Fruit fly (Drosophila melanogaster): ENCODE results near the gene CG18478.
A peak's percentile ranks its signal among the peaks of the same experiment; 100 is the strongest.
"Not testable (repeated sequence)": the region's sequence is repeated elsewhere in the genome, so short reads cannot be mapped to it uniquely, and the experiment has no call there.

CG18478 gene

DNA sequence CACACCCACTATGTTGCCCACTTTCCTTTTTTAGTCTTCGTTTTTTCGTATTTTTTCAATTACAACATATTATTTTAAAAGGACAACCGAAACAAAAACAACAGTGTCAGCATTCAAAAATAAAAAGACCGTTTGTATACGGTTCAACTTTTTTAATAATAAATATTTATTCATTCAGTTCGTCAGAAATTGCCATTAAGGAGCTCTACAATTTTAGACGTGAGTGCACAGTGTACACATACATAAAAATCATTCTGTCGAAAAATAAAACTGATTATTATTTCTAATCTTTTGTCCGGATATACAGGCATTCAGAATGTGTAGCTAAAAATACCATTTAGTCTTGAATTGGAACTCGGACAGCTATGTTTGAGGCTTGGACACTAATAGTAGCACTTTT is at the start of gene CG18478:
CG18478 (plus strand) TSS at position 301 of the 400 bp plus-strand sequence.
- TF ChIP-seq noc (tag; optimal IDR thresholded peaks at IDR 0.05), result not testable (repeated sequence)

DNA sequence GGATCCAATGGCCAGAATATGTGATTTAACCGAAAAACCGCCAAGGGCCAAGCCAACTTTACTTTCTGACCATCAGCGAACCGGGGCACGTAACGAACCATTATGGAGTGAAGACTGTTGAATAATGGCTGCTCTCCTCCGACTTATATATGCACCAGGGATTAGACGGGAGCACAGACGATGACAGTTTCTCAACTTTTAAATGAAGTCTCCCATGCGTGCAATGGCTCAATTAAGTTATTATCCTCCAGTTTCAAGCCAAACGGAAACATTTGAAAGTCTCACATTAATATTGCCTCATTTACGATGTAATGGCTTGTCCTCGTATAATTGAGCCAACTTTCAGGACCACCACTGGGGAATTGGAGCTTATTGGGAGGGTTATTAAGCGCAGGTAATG is 46.5 kb upstream of the CG18478 start, which contains the start of gene Or35a:
Or35a (minus strand) TSS at position 101 of the 400 bp plus-strand sequence.
- no peak for TF ChIP-seq noc (tag; optimal IDR thresholded peaks at IDR 0.05)

DNA sequence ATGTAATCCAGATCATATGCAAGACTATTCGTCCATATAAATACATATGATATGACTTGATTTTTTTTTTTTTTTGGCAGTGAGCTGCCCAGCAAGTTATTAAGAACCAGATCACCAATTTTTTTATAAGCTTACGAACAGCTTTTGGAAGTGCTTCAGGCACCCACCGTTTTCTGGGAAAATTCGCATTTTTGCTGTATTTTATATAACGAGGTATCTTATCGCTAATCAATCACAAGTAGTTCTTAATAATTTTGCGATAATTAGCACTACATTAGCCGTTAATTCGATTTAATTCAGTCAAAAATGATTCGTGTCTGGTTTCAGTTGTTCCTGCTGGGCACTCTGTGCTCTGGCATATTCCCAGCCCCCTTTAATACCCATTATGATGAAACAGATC is 41.6 kb upstream of the CG18478 start, which contains the start of gene CG7631:
CG7631 (plus strand) TSS at position 301 of the 400 bp plus-strand sequence.
- TF ChIP-seq noc (tag; optimal IDR thresholded peaks at IDR 0.05), result no peak

DNA sequence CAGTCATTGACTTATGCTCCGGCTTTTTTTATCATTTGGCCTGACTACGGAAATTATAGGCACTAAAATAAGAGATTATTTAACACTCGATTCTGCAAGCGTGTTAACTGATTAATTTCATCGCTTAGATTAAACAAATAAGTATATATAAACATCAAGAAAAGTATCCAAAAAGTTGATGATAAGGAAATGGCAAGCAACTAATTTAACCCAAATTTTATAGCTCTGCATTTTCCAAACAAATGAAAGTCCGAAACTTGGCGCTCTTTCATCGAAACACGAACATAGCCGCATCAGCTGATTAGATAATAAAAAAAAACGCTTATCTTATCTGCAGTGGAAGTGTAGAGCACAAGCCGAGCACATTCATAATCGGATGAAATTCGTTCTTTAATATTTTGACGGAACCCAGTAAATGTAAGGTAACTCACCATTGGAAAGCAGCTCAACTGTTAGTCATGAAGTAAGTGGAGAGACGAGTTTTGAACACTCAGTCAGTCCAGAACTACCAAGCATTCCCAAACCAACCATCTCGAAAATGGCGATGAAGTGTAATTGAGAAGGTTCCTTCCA is 40.3 kb upstream of the CG18478 start, which contains the start of gene CG18480:
CG18480 (plus strand) TSS at position 407 of the 573 bp plus-strand sequence.
- TF ChIP-seq noc (tag; optimal IDR thresholded peaks at IDR 0.05), result peak; percentile 80

DNA sequence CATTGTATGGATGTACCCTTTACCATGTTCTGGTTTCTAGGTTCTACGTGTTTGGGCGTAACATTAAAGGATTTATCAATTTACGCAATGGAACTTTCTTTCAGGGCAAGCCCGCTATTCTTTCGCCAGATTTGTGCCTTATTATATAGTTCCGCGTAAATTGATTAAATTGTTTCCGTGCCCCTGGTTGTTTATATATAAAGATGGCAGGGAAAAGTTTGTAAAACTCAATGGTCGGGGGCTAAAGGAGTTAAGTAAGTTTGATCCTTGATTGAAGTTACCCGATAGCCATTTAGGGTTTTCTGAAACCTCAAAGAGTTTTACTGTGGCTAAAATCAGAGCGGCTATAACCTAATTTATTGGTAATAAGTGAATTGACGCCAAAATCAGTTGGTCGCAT is 28.3 kb upstream of the CG18478 start:
- no peak for TF ChIP-seq noc (tag; optimal IDR thresholded peaks at IDR 0.05)

DNA sequence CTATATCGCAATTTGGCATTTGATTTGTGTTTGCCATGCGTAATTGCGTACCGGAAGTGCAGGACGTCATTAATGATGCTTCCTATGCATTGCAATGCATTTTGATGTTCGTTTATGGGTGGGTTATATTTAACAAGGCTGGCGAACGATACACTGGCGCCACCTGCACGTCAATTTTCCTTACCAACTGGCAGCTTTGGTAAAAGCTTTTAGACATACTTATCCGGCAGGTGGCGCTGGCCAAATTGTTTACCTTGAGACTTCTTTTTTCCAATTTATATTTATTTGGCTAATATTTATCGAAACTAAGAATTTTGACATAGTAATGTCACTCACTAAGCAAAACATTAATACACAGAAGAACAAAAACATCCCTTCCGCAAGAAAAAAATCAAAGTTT is 26.2 kb upstream of the CG18478 start:
- no peak for TF ChIP-seq noc (tag; optimal IDR thresholded peaks at IDR 0.05)

dm6 chr2L:15659374-15659773 is 10.6 kb upstream of the CG18478 start, which contains the start of gene CG44141:
CG44141 (minus strand) TSS chr2L:15659474.
- TF ChIP-seq noc (tag; optimal IDR thresholded peaks at IDR 0.05), result not testable (repeated sequence)

DNA sequence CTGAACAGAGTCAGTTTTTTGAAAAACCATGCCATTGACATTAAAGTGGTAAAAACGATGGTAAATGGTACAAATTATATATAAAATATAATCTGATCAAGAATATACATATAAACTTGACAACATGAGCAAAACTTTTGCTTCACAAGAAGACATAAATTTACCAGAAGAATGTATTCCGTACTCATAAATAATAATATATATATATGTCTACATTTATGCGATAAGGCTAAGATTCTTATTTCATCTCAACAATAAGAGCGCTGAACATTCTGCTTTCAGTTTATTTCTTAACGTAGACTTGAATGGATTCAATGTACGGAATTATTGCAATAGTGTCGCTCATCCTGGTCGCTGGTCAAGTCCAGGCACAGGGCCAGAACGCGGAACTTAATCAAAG is 9.2 kb upstream of the CG18478 start, which contains the start of gene CG18477:
CG18477 (plus strand) TSS at position 301 of the 400 bp plus-strand sequence.
- TF ChIP-seq noc (tag; optimal IDR thresholded peaks at IDR 0.05), result not testable (repeated sequence)

dm6 chr2L:15676002-15676401 is 6.0 kb downstream of the CG18478 start, which contains the start of gene CG43923:
CG43923 (minus strand) TSS chr2L:15676102.
- not testable (repeated sequence) for TF ChIP-seq noc (tag; optimal IDR thresholded peaks at IDR 0.05)

dm6 chr2L:15694371-15694770 is 24.4 kb downstream of the CG18478 start, which contains the start of gene CG44140:
CG44140 (minus strand) TSS chr2L:15694471.
- not testable (repeated sequence) for TF ChIP-seq noc (tag; optimal IDR thresholded peaks at IDR 0.05)

DNA sequence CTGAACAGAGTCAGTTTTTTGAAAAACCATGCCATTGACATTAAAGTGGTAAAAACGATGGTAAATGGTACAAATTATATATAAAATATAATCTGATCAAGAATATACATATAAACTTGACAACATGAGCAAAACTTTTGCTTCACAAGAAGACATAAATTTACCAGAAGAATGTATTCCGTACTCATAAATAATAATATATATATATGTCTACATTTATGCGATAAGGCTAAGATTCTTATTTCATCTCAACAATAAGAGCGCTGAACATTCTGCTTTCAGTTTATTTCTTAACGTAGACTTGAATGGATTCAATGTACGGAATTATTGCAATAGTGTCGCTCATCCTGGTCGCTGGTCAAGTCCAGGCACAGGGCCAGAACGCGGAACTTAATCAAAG is 25.8 kb downstream of the CG18478 start, which contains the start of gene CG31780:
CG31780 (plus strand) TSS at position 301 of the 400 bp plus-strand sequence.
- TF ChIP-seq noc (tag; optimal IDR thresholded peaks at IDR 0.05), result not testable (repeated sequence)

dm6 chr2L:15704871-15705270 is 34.9 kb downstream of the CG18478 start, which contains the start of gene CG31827:
CG31827 (plus strand) TSS chr2L:15705171.
- not testable (repeated sequence) for TF ChIP-seq noc (tag; optimal IDR thresholded peaks at IDR 0.05)

DNA sequence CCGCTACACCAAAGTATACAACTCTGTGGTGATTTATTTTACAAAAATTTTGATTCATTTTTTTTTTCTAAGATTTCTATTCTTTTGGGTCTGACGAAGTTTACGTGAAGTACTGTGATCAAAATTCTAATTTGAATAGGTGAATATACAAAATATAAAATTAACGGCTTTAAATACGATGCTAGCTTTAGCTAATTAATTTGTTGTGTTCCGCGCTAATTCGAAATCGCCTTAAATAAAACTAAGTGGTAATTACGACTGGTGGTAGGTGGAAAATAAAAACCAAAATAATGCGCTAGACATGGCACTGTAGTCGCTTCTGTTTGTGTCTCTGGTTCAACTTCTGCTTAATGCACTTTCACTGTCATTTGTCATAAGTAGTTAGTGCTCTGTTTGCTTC is 41.0 kb downstream of the CG18478 start, which contains the start of gene CG43924:
CG43924 (minus strand) TSS at position 101 of the 400 bp plus-strand sequence.
- not testable (repeated sequence) for TF ChIP-seq noc (tag; optimal IDR thresholded peaks at IDR 0.05)

DNA sequence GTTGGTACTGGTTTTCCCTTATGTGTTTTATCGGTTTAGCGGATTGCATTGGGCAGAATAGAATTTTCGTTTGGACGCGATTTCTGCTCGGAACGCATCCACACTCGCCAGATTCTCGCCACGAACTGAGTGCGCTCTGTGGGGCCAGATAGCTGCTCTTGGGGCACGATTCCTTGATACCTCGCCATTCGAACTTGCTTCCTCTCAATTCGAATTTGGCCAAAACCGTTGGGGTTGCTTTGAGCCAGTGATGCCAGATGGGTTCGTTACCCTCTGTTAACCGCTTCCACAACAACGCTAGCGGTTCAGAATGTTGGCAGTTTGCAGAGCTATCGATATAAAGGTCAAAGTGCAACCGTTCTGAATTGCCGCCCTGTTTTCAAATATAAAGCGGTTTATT is 48.2 kb downstream of the CG18478 start, which contains the start of gene stol:
stol (minus strand) TSS at position 101 of the 400 bp plus-strand sequence.
- not testable (repeated sequence) for TF ChIP-seq noc (tag; optimal IDR thresholded peaks at IDR 0.05)
